Worm (Caenorhabditis elegans) whole organism, L4 larva: ENCODE results near the gene smg-4.

ENCODE experiments used
- F26F4.8 ChIP-seq: fragments of 200-800 bp; sonication (Bioruptor generic); conservative IDR thresholded peaks from 2 replicates; pipeline ENCODE4 v1.3.6; 2022; ENCODE audit warnings: missing genetic modification characterization, missing compliant biosample characterization
- T20F7.1 ChIP-seq: fragments of 200-800 bp; sonication (Bioruptor generic); optimal IDR thresholded peaks from 2 replicates; lab custom pipeline; 2018; ENCODE audit warnings: mild to moderate bottlenecking, missing genetic modification characterization, missing compliant biosample characterization
- T26A8.4 ChIP-seq: fragments of 200-800 bp; sonication (Bioruptor generic); IDR thresholded peaks from 2 replicates; pipeline ENCODE4 v1.3.6; 2022; ENCODE audit warnings: missing genetic modification characterization, missing compliant biosample characterization
- Y48G9A.11 ChIP-seq: fragments of 200-800 bp; sonication (Bioruptor generic); IDR thresholded peaks from 2 replicates; pipeline ENCODE4 v1.3.6; 2022; ENCODE audit warnings: missing genetic modification reagents, missing genetic modification characterization, missing compliant biosample characterization
- ZK546.5 ChIP-seq, 2 experiments: sonication (generic microtip); optimal IDR thresholded peaks; 2 replicates each; lab custom pipeline; 2017; ENCODE audit warnings: missing biosample characterization in 2 of 2, missing genetic modification characterization in 2 of 2
- attf-4 ChIP-seq: sonication (generic microtip); optimal IDR thresholded peaks from 3 replicates; lab custom pipeline; 2017; ENCODE audit warnings: missing biosample characterization, missing genetic modification characterization
- ceh-20 ChIP-seq: fragments of 200-800 bp; sonication (Bioruptor generic); IDR thresholded peaks from 2 replicates; pipeline ENCODE4 v1.3.6; 2022; ENCODE audit warnings: missing genetic modification reagents, missing genetic modification characterization, missing compliant biosample characterization
- ceh-32 ChIP-seq: sonication (generic microtip); optimal IDR thresholded peaks from 2 replicates; lab custom pipeline; 2016; ENCODE audit warnings: mild to moderate bottlenecking, missing genetic modification characterization, missing compliant biosample characterization; ENCODE audit not compliant: poor library complexity
- ceh-44 ChIP-seq: fragments of 200-800 bp; sonication (Bioruptor generic); IDR thresholded peaks from 2 replicates; pipeline ENCODE4 v1.3.6; 2022; ENCODE audit warnings: missing genetic modification reagents, missing genetic modification characterization, missing compliant biosample characterization
- ceh-62 ChIP-seq: sonication (generic microtip); optimal IDR thresholded peaks from 2 replicates; lab custom pipeline; 2017; ENCODE audit warnings: missing biosample characterization, missing genetic modification characterization
- ctbp-1 ChIP-seq: fragments of 200-800 bp; sonication (Bioruptor generic); IDR thresholded peaks from 2 replicates; pipeline ENCODE4 v1.3.6; 2022; ENCODE audit warnings: missing genetic modification reagents, missing genetic modification characterization, missing compliant biosample characterization
- daf-8 ChIP-seq: fragments of 200-800 bp; sonication (Bioruptor generic); IDR thresholded peaks from 2 replicates; pipeline ENCODE4 v1.3.6; 2022; ENCODE audit warnings: missing genetic modification characterization, missing compliant biosample characterization
- dpl-1 ChIP-seq: fragments of 150-350 bp; optimal IDR thresholded peaks from 2 replicates; lab custom pipeline; 2014; ENCODE audit warnings: missing biosample characterization, missing genetic modification reagents, missing genetic modification characterization
- duxl-1 ChIP-seq: sonication (generic microtip); optimal IDR thresholded peaks from 2 replicates; lab custom pipeline; 2016; ENCODE audit warnings: mild to moderate bottlenecking, missing genetic modification characterization, moderate library complexity, missing compliant biosample characterization; ENCODE audit not compliant: poor library complexity
- dve-1 ChIP-seq: sonication (generic microtip); optimal IDR thresholded peaks from 2 replicates; lab custom pipeline; 2017; ENCODE audit warnings: antibody characterized with exemption, mild to moderate bottlenecking, missing genetic modification characterization, missing compliant biosample characterization; ENCODE audit not compliant: insufficient read depth
- egl-27 ChIP-seq: sonication (generic microtip); optimal IDR thresholded peaks from 3 replicates; lab custom pipeline; 2017; ENCODE audit warnings: missing biosample characterization, missing genetic modification reagents, missing genetic modification characterization
- gei-8 ChIP-seq: fragments of 200-800 bp; sonication (Bioruptor generic); optimal IDR thresholded peaks from 2 replicates; lab custom pipeline; 2018; ENCODE audit warnings: mild to moderate bottlenecking, missing genetic modification characterization, missing compliant biosample characterization
- hlh-11 ChIP-seq: fragments of 200-800 bp; sonication (Bioruptor generic); optimal IDR thresholded peaks from 2 replicates; lab custom pipeline; 2018; ENCODE audit warnings: mild to moderate bottlenecking, missing genetic modification characterization, missing compliant biosample characterization
- hlh-30 ChIP-seq: sonication (generic microtip); optimal IDR thresholded peaks from 2 replicates; lab custom pipeline; 2017; ENCODE audit warnings: antibody characterized with exemption, mild to moderate bottlenecking, missing genetic modification characterization, missing compliant biosample characterization; ENCODE audit not compliant: insufficient read depth
- jun-1 ChIP-seq: fragments of 150-350 bp; optimal IDR thresholded peaks from 2 replicates; lab custom pipeline; 2014; ENCODE audit warnings: missing biosample characterization, missing genetic modification reagents, missing genetic modification characterization
- lim-7 ChIP-seq: fragments of 200-800 bp; sonication (Bioruptor generic); IDR thresholded peaks from 2 replicates; pipeline ENCODE4 v1.3.6; 2022; ENCODE audit warnings: missing genetic modification characterization, missing compliant biosample characterization
- lin-1 ChIP-seq: fragments of 200-800 bp; sonication (Bioruptor generic); IDR thresholded peaks from 2 replicates; pipeline ENCODE4 v1.3.6; 2022; ENCODE audit warnings: missing genetic modification reagents, missing genetic modification characterization, missing compliant biosample characterization
- lin-38 ChIP-seq: fragments of 200-800 bp; sonication (Bioruptor generic); IDR thresholded peaks from 2 replicates; pipeline ENCODE4 v1.3.6; 2022; ENCODE audit warnings: missing genetic modification reagents, missing genetic modification characterization, missing compliant biosample characterization
- lin-39 ChIP-seq: fragments of 150-350 bp; optimal IDR thresholded peaks from 2 replicates; lab custom pipeline; 2014; ENCODE audit warnings: missing biosample characterization, missing genetic modification reagents, missing genetic modification characterization
- lir-3 ChIP-seq: sonication (generic microtip); optimal IDR thresholded peaks from 2 replicates; lab custom pipeline; 2016; ENCODE audit warnings: mild to moderate bottlenecking, missing genetic modification characterization, missing compliant biosample characterization
- lsy-2 ChIP-seq, 2 experiments: fragments of 150-350 bp in 1 of 2; sonication (generic microtip) in 1 of 2; optimal IDR thresholded peaks; 2 replicates each; lab custom pipeline; 2014 to 2017; ENCODE audit warnings: missing biosample characterization in 2 of 2, missing genetic modification characterization in 2 of 2
- madf-5 ChIP-seq, 2 experiments: fragments of 200-800 bp; sonication (Bioruptor generic); IDR thresholded peaks; 2 replicates each; pipeline ENCODE4 v1.3.6; 2022; ENCODE audit warnings: missing compliant biosample characterization in 2 of 2, missing genetic modification characterization in 2 of 2
- madf-9 ChIP-seq: fragments of 200-800 bp; sonication (Bioruptor generic); conservative IDR thresholded peaks from 2 replicates; pipeline ENCODE4 v1.3.6; 2022; ENCODE audit warnings: missing genetic modification reagents, missing genetic modification characterization, missing compliant biosample characterization
- mdl-1 ChIP-seq, 2 experiments: fragments of 150-350 bp in 1 of 2; sonication (generic microtip) in 1 of 2; optimal IDR thresholded peaks; 2 replicates each; lab custom pipeline; 2014 to 2017; ENCODE audit warnings: missing biosample characterization in 2 of 2, missing genetic modification characterization in 2 of 2
- mdt-29 ChIP-seq: fragments of 200-800 bp; sonication (Bioruptor generic); IDR thresholded peaks from 2 replicates; pipeline ENCODE4 v1.3.6; 2022; ENCODE audit warnings: missing genetic modification reagents, missing genetic modification characterization, missing compliant biosample characterization
- mes-2 ChIP-seq: sonication (generic microtip); optimal IDR thresholded peaks from 2 replicates; lab custom pipeline; 2016; ENCODE audit warnings: missing genotype, mild to moderate bottlenecking, missing genetic modification characterization, missing compliant biosample characterization; ENCODE audit not compliant: poor library complexity, severe bottlenecking
- nhr-10 ChIP-seq: fragments of 150-350 bp; optimal IDR thresholded peaks from 2 replicates; lab custom pipeline; 2014; ENCODE audit warnings: missing biosample characterization, missing genetic modification characterization
- nhr-111 ChIP-seq: fragments of 200-800 bp; sonication (Bioruptor generic); optimal IDR thresholded peaks from 2 replicates; lab custom pipeline; 2018; ENCODE audit warnings: mild to moderate bottlenecking, missing genetic modification characterization, missing compliant biosample characterization
- nhr-76 ChIP-seq: fragments of 150-350 bp; optimal IDR thresholded peaks from 2 replicates; lab custom pipeline; 2014; ENCODE audit warnings: missing biosample characterization, missing genetic modification characterization
- nhr-77 ChIP-seq: fragments of 150-350 bp; optimal IDR thresholded peaks from 2 replicates; lab custom pipeline; 2014; ENCODE audit warnings: missing biosample characterization, missing genetic modification characterization
- pqm-1 ChIP-seq: sonication (generic microtip); optimal IDR thresholded peaks from 2 replicates; lab custom pipeline; 2017; ENCODE audit warnings: missing biosample characterization, missing genetic modification characterization
- set-16 ChIP-seq: fragments of 200-800 bp; sonication (Bioruptor generic); IDR thresholded peaks from 2 replicates; pipeline ENCODE4 v1.3.6; 2022; ENCODE audit warnings: missing genetic modification reagents, missing genetic modification characterization, missing compliant biosample characterization
- tra-1 ChIP-seq: fragments of 200-800 bp; sonication (Bioruptor generic); IDR thresholded peaks from 2 replicates; pipeline ENCODE4 v1.3.6; 2022; ENCODE audit warnings: missing genetic modification reagents, missing genetic modification characterization, missing compliant biosample characterization
- unc-130 ChIP-seq: sonication (generic microtip); optimal IDR thresholded peaks from 2 replicates; lab custom pipeline; 2016; ENCODE audit warnings: missing genetic modification reagents, missing genetic modification characterization, missing compliant biosample characterization
- unc-62 ChIP-seq, 3 experiments: fragments of 150-350 bp in 1 of 3; sonication (generic microtip); optimal IDR thresholded peaks in 2 of 3; peaks in 1 of 3; 1 replicate in 1 of 3; 2 replicates in 2 of 3; lab custom pipeline; 2014 to 2017; ENCODE audit warnings: missing biosample characterization in 3 of 3, missing genetic modification characterization in 3 of 3, missing genetic modification reagents in 3 of 3, missing genotype in 1 of 3
- vab-7 ChIP-seq: fragments of 200-800 bp; sonication (Bioruptor generic); IDR thresholded peaks from 2 replicates; pipeline ENCODE4 v1.3.6; 2022; ENCODE audit warnings: missing genetic modification reagents, missing genetic modification characterization, missing compliant biosample characterization
- zag-1 ChIP-seq: fragments of 150-350 bp; optimal IDR thresholded peaks from 2 replicates; lab custom pipeline; 2014; ENCODE audit warnings: missing biosample characterization, missing genetic modification characterization
- zfp-2 ChIP-seq: sonication (generic microtip); optimal IDR thresholded peaks from 2 replicates; lab custom pipeline; 2016; ENCODE audit warnings: mild to moderate bottlenecking, missing genetic modification characterization, missing compliant biosample characterization
- zfp-3 ChIP-seq: fragments of 200-800 bp; sonication (Bioruptor generic); conservative IDR thresholded peaks from 2 replicates; pipeline ENCODE4 v1.3.6; 2022; ENCODE audit warnings: missing genetic modification reagents, missing genetic modification characterization, missing compliant biosample characterization
- zip-11 ChIP-seq: fragments of 200-800 bp; sonication (Bioruptor generic); IDR thresholded peaks from 2 replicates; pipeline ENCODE4 v1.3.6; 2022; ENCODE audit warnings: missing genetic modification characterization, missing compliant biosample characterization
- ztf-11 ChIP-seq: fragments of 150-350 bp; optimal IDR thresholded peaks from 2 replicates; lab custom pipeline; 2014; ENCODE audit warnings: missing biosample characterization, missing genetic modification characterization
- ztf-7 ChIP-seq: fragments of 150-350 bp; optimal IDR thresholded peaks from 2 replicates; lab custom pipeline; 2014; ENCODE audit warnings: missing biosample characterization, missing genetic modification characterization

smg-4 gene

ce11 chrV:9730743-9731706, 46.5 kb downstream of the smg-4 start (continued):
- TF ChIP-seq hlh-30 (tag; lab: Kevin White, UChicago) (peak; percentile 97), gei-8 (GFP tag; lab: Kevin White, UChicago) (peak; percentile 82), unc-62 (GFP tag; optimal IDR thresholded peaks at IDR 0.05 in 1 of 2; lab: Kevin White, UChicago) (peak; percentile 66 to 99), unc-62 (tag; optimal IDR thresholded peaks at IDR 0.05; lab: Kevin White, UChicago) (peak; percentile 75), lim-7 (GFP tag; lab: Robert Waterston, UW) (peak; percentile 40; the same call in 1 of the 2 replicates), zfp-2 (tag; lab: Kevin White, UChicago) (peak; percentile 77), dve-1 (tag; lab: Kevin White, UChicago) (peak; percentile 96), madf-5 (GFP tag; IDR thresholded peaks at IDR 0.05; lab: Robert Waterston, UW) (0 out of 4 replicates have a peak, but pooled peaks of 1 of the 2 experiments have one; percentile 1), dpl-1 (GFP tag; lab: Kevin White, UChicago) (peak; percentile 64), duxl-1 (tag; lab: Kevin White, UChicago) (peak; percentile 17), ztf-11 (tag; lab: Kevin White, UChicago) (no peak), lin-1 (GFP tag; lab: Robert Waterston, UW) (peak; percentile 22; the same call in 1 of the 2 replicates), mdl-1 (tag; optimal IDR thresholded peaks at IDR 0.05; lab: Kevin White, UChicago) (peak; percentile 96 to 98), T20F7.1 (GFP tag; lab: Kevin White, UChicago) (peak; percentile 82), pqm-1 (peak; percentile 97), nhr-111 (GFP tag; lab: Kevin White, UChicago) (no peak), ZK546.5 (tag; optimal IDR thresholded peaks at IDR 0.05; lab: Kevin White, UChicago) (peak in 1 of 2 experiments; percentile 88), ceh-32 (tag; lab: Kevin White, UChicago) (no peak), mdt-29 (peak; percentile 30; the same call in 1 of the 2 replicates), tra-1 (GFP tag; lab: Robert Waterston, UW) (peak; percentile 83), ctbp-1 (GFP tag; lab: Robert Waterston, UW) (peak; percentile 94), F26F4.8 (no peak), ztf-7 (tag; lab: Kevin White, UChicago) (peak; percentile 42), lsy-2 (tag; optimal IDR thresholded peaks at IDR 0.05; lab: Kevin White, UChicago) (peak; percentile 95 to 98), unc-130 (no peak), daf-8 (GFP tag; lab: Robert Waterston, UW) (no peak), lir-3 (no peak), ceh-62 (no peak), Y48G9A.11 (GFP tag; lab: Robert Waterston, UW) (no peak), zfp-3 (peak; percentile 73; the same call in 1 of the 2 replicates), nhr-77 (tag; lab: Kevin White, UChicago) (peak; percentile 89), ceh-44 (GFP tag; lab: Robert Waterston, UW) (peak; percentile 84; the same call in 1 of the 2 replicates), lin-39 (tag; lab: Kevin White, UChicago) (no peak), vab-7 (GFP tag; lab: Robert Waterston, UW) (no peak; the same call in 1 of the 2 replicates), T26A8.4 (peak; percentile 86), hlh-11 (tag; lab: Kevin White, UChicago) (peak; percentile 100), zag-1 (tag; lab: Kevin White, UChicago) (peak; percentile 35), nhr-10 (tag; lab: Kevin White, UChicago) (peak; percentile 95), madf-9 (GFP tag; lab: Robert Waterston, UW) (peak; percentile 70), attf-4 (tag; lab: Kevin White, UChicago) (no peak), set-16 (GFP tag; lab: Robert Waterston, UW) (peak; percentile 94), jun-1 (tag; lab: Kevin White, UChicago) (peak; percentile 78), egl-27 (tag; lab: Kevin White, UChicago) (no peak), zip-11 (GFP tag; lab: Robert Waterston, UW) (no peak), ceh-20 (GFP tag; lab: Robert Waterston, UW) (peak; percentile 87), lin-38 (GFP tag; lab: Robert Waterston, UW) (peak; percentile 68), nhr-76 (peak; percentile 48), mes-2 (peak; percentile 63)
